Comparison of ENCODE assay signal across 4 worm cellular contexts in genomic region chrX:4145051-4145826, ce11.
A peak's percentile ranks its signal among the peaks of the same experiment; 100 is the strongest.
TF ChIP-seq lines count a peak whose summit lies in the region.

No protein-coding gene starts in this region.

TF ChIP-seq in whole organism, L2 larva, 48 proteins besides CTCF, POLR2A, EP300 and RAD21 (continues in another document):
- TF ChIP-seq ztf-1 (GFP tag; conservative IDR thresholded peaks at IDR 0.05; lab: Robert Waterston, UW) (no peak), ceh-82 (tag; optimal IDR thresholded peaks at IDR 0.05; lab: Kevin White, UChicago) (peak; percentile 32), mdl-1 (tag; optimal IDR thresholded peaks at IDR 0.05; lab: Kevin White, UChicago) (peak; percentile 94 to 96), ama-1 (optimal IDR thresholded peaks at IDR 0.05; lab: Kevin White, UChicago) (peak; percentile 87), nhr-10 (tag; optimal IDR thresholded peaks at IDR 0.05; lab: Kevin White, UChicago) (peak; percentile 3), lin-13 (GFP tag; optimal IDR thresholded peaks at IDR 0.05; lab: Kevin White, UChicago) (peak; percentile 46), ztf-4 (tag; optimal IDR thresholded peaks at IDR 0.05; lab: Kevin White, UChicago) (peak; percentile 79), sma-9 (GFP tag; optimal IDR thresholded peaks at IDR 0.05; lab: Kevin White, UChicago) (peak; percentile 97), sma-9 (tag; optimal IDR thresholded peaks at IDR 0.05; lab: Kevin White, UChicago) (peak; percentile 2), lsy-2 (tag; optimal IDR thresholded peaks at IDR 0.05; lab: Kevin White, UChicago) (peak in 1 of 2 experiments; percentile 53), blmp-1 (tag; optimal IDR thresholded peaks at IDR 0.05; lab: Kevin White, UChicago; ENCODE audit: insufficient read depth) (no peak), unc-39 (tag; optimal IDR thresholded peaks at IDR 0.05; lab: Kevin White, UChicago) (peak; percentile 26), crh-2 (tag; optimal IDR thresholded peaks at IDR 0.05; lab: Kevin White, UChicago) (peak; percentile 80), Y55F3AM.14 (GFP tag; optimal IDR thresholded peaks at IDR 0.05; lab: Kevin White, UChicago) (peak; percentile 30), egl-27 (tag; optimal IDR thresholded peaks at IDR 0.05; lab: Kevin White, UChicago) (peak; percentile 74), lin-11 (tag; optimal IDR thresholded peaks at IDR 0.05; lab: Kevin White, UChicago) (peak; percentile 65), nhr-25 (tag; optimal IDR thresholded peaks at IDR 0.05; lab: Kevin White, UChicago) (peak; percentile 87), zag-1 (tag; optimal IDR thresholded peaks at IDR 0.05; lab: Kevin White, UChicago) (peak; percentile 30), nhr-77 (tag; optimal IDR thresholded peaks at IDR 0.05; lab: Kevin White, UChicago) (peak; percentile 2), ceh-16 (tag; optimal IDR thresholded peaks at IDR 0.05; lab: Kevin White, UChicago) (no peak), mab-5 (tag; optimal IDR thresholded peaks at IDR 0.05; lab: Kevin White, UChicago) (peak; percentile 62), nhr-21 (tag; optimal IDR thresholded peaks at IDR 0.05; lab: Kevin White, UChicago) (peak; percentile 76), sma-3 (GFP tag; optimal IDR thresholded peaks at IDR 0.05; lab: Kevin White, UChicago) (peak; percentile 83)

TF ChIP-seq in whole organism, L4 larva, 104 proteins besides CTCF, POLR2A, EP300 and RAD21 (continues in another document):
- TF ChIP-seq hmg-1.1 (GFP tag; IDR thresholded peaks at IDR 0.05; lab: Robert Waterston, UW) (peak; percentile 62), unc-130 (GFP tag; optimal IDR thresholded peaks at IDR 0.05; lab: Kevin White, UChicago) (no peak), zip-2 (tag; optimal IDR thresholded peaks at IDR 0.05; lab: Kevin White, UChicago) (no peak), lin-13 (GFP tag; optimal IDR thresholded peaks at IDR 0.05; lab: Kevin White, UChicago) (peak; percentile 39), hif-1 (tag; optimal IDR thresholded peaks at IDR 0.05; lab: Kevin White, UChicago) (peak; percentile 35 to 83), ama-1 (optimal IDR thresholded peaks at IDR 0.05; lab: Kevin White, UChicago) (peak; percentile 80), mdl-1 (tag; optimal IDR thresholded peaks at IDR 0.05; lab: Kevin White, UChicago) (peak; percentile 97 to 98), zfp-2 (tag; optimal IDR thresholded peaks at IDR 0.05; lab: Kevin White, UChicago) (peak; percentile 36), duxl-1 (tag; optimal IDR thresholded peaks at IDR 0.05; lab: Kevin White, UChicago; ENCODE audit: poor library complexity) (peak; percentile 45), ztf-7 (tag; optimal IDR thresholded peaks at IDR 0.05; lab: Kevin White, UChicago) (no peak), F44E2.7 (GFP tag; IDR thresholded peaks at IDR 0.05; lab: Robert Waterston, UW) (no peak), spr-1 (tag; optimal IDR thresholded peaks at IDR 0.05; lab: Kevin White, UChicago) (peak; percentile 9), nhr-42 (GFP tag; IDR thresholded peaks at IDR 0.05; lab: Robert Waterston, UW) (0 out of 2 replicates have a peak, but pooled peaks have one; percentile 47), dmd-6 (GFP tag; IDR thresholded peaks at IDR 0.05; lab: Robert Waterston, UW) (peak; percentile 97), lin-15B (tag; optimal IDR thresholded peaks at IDR 0.05; lab: Kevin White, UChicago) (no peak), dve-1 (tag; optimal IDR thresholded peaks at IDR 0.05; lab: Kevin White, UChicago; ENCODE audit: insufficient read depth) (peak; percentile 47), ces-1 (GFP tag; optimal IDR thresholded peaks at IDR 0.05; lab: Kevin White, UChicago) (no peak), skn-1 (tag; optimal IDR thresholded peaks at IDR 0.05; lab: Kevin White, UChicago) (no peak), D1046.2 (GFP tag; IDR thresholded peaks at IDR 0.05; lab: Robert Waterston, UW) (no peak), dmd-8 (GFP tag; IDR thresholded peaks at IDR 0.05; lab: Robert Waterston, UW) (no peak), hlh-30 (tag; optimal IDR thresholded peaks at IDR 0.05; lab: Kevin White, UChicago; ENCODE audit: insufficient read depth) (peak; percentile 88), cey-2 (tag; optimal IDR thresholded peaks at IDR 0.05; lab: Kevin White, UChicago; ENCODE audit: borderline replicate concordance, insufficient read depth) (no peak), mes-2 (tag; optimal IDR thresholded peaks at IDR 0.05; lab: Kevin White, UChicago; ENCODE audit: poor library complexity, severe bottlenecking) (peak; percentile 63)

TF ChIP-seq in whole organism, late embryonic, 69 proteins besides CTCF, POLR2A, EP300 and RAD21 (continues in another document):
- TF ChIP-seq pros-1 (tag; optimal IDR thresholded peaks at IDR 0.05; lab: Kevin White, UChicago) (no peak), ceh-2 (tag; optimal IDR thresholded peaks at IDR 0.05; lab: Kevin White, UChicago) (no peak), npax-4 (tag; optimal IDR thresholded peaks at IDR 0.05; lab: Kevin White, UChicago) (no peak), ceh-31 (tag; optimal IDR thresholded peaks at IDR 0.05; lab: Kevin White, UChicago) (peak; percentile 43), ahr-1 (tag; optimal IDR thresholded peaks at IDR 0.05; lab: Kevin White, UChicago) (no peak), nhr-232 (tag; optimal IDR thresholded peaks at IDR 0.05; lab: Kevin White, UChicago) (no peak), ceh-14 (tag; optimal IDR thresholded peaks at IDR 0.05; lab: Kevin White, UChicago) (peak; percentile 47), elt-4 (tag; optimal IDR thresholded peaks at IDR 0.05; lab: Kevin White, UChicago) (no peak), dve-1 (tag; optimal IDR thresholded peaks at IDR 0.05; lab: Kevin White, UChicago) (no peak), ceh-30 (tag; optimal IDR thresholded peaks at IDR 0.05; lab: Kevin White, UChicago) (no peak), ets-4 (tag; optimal IDR thresholded peaks at IDR 0.05; lab: Kevin White, UChicago) (no peak), fax-1 (tag; optimal IDR thresholded peaks at IDR 0.05; lab: Kevin White, UChicago) (no peak), ceh-9 (tag; optimal IDR thresholded peaks at IDR 0.05; lab: Kevin White, UChicago) (no peak), pax-1 (tag; optimal IDR thresholded peaks at IDR 0.05; lab: Kevin White, UChicago) (no peak), nfya-1 (tag; optimal IDR thresholded peaks at IDR 0.05; lab: Kevin White, UChicago) (peak; percentile 57), fkh-10 (GFP tag; optimal IDR thresholded peaks at IDR 0.05; lab: Kevin White, UChicago) (no peak), pag-3 (tag; optimal IDR thresholded peaks at IDR 0.05; lab: Kevin White, UChicago; ENCODE audit: borderline replicate concordance) (no peak), dmd-4 (tag; optimal IDR thresholded peaks at IDR 0.05; lab: Kevin White, UChicago; ENCODE audit: borderline replicate concordance) (no peak), lin-11 (tag; optimal IDR thresholded peaks at IDR 0.05; lab: Kevin White, UChicago) (no peak), odd-2 (tag; optimal IDR thresholded peaks at IDR 0.05; lab: Kevin White, UChicago) (no peak), hlh-8 (tag; optimal IDR thresholded peaks at IDR 0.05; lab: Kevin White, UChicago) (no peak), unc-86 (tag; optimal IDR thresholded peaks at IDR 0.05; lab: Kevin White, UChicago) (peak; percentile 31), rnt-1 (tag; optimal IDR thresholded peaks at IDR 0.05; lab: Kevin White, UChicago) (peak; percentile 19), ceh-45 (GFP tag; IDR thresholded peaks at IDR 0.05; lab: Robert Waterston, UW) (no peak), Y22D7AL.16 (tag; optimal IDR thresholded peaks at IDR 0.05; lab: Kevin White, UChicago) (no peak), pqm-1 (tag; optimal IDR thresholded peaks at IDR 0.05; lab: Kevin White, UChicago) (no peak), ceh-22 (tag; optimal IDR thresholded peaks at IDR 0.05; lab: Kevin White, UChicago) (no peak)

TF ChIP-seq in whole organism, mixed stage, embryonic, 35 proteins besides CTCF, POLR2A, EP300 and RAD21:
- TF ChIP-seq ceh-39 (tag; optimal IDR thresholded peaks at IDR 0.05; lab: Kevin White, UChicago) (peak; percentile 40), hlh-1 (tag; optimal IDR thresholded peaks at IDR 0.05; lab: Kevin White, UChicago) (peak; percentile 24), nhr-28 (tag; optimal IDR thresholded peaks at IDR 0.05; lab: Kevin White, UChicago) (no peak), cnd-1 (tag; optimal IDR thresholded peaks at IDR 0.05; lab: Kevin White, UChicago) (peak; percentile 20), mep-1 (tag; optimal IDR thresholded peaks at IDR 0.05; lab: Kevin White, UChicago) (peak; percentile 1), bed-3 (GFP tag; optimal IDR thresholded peaks at IDR 0.05; lab: Kevin White, UChicago) (no peak), ham-2 (GFP tag; optimal IDR thresholded peaks at IDR 0.05; lab: Kevin White, UChicago) (peak; percentile 2), zip-8 (tag; optimal IDR thresholded peaks at IDR 0.05; lab: Kevin White, UChicago) (no peak), nhr-76 (tag; optimal IDR thresholded peaks at IDR 0.05; lab: Kevin White, UChicago) (no peak), unc-120 (tag; optimal IDR thresholded peaks at IDR 0.05; lab: Kevin White, UChicago; ENCODE audit: poor library complexity, severe bottlenecking) (peak; percentile 17), drap-1 (GFP tag; optimal IDR thresholded peaks at IDR 0.05; lab: Kevin White, UChicago) (no peak), tbx-8 (GFP tag; optimal IDR thresholded peaks at IDR 0.05; lab: Kevin White, UChicago) (no peak), mab-5 (tag; optimal IDR thresholded peaks at IDR 0.05; lab: Kevin White, UChicago) (no peak), sptf-1 (tag; optimal IDR thresholded peaks at IDR 0.05; lab: Kevin White, UChicago) (peak; percentile 58), ces-1 (GFP tag; optimal IDR thresholded peaks at IDR 0.05; lab: Kevin White, UChicago) (peak; percentile 59), ceh-83 (GFP tag; optimal IDR thresholded peaks at IDR 0.05; lab: Kevin White, UChicago) (peak; percentile 46), mls-2 (tag; optimal IDR thresholded peaks at IDR 0.05; lab: Kevin White, UChicago) (peak; percentile 46)
TF ChIP-seq in whole organism, mixed stage, embryonic: peak in this region for 10.
